Fruit fly (Drosophila melanogaster): ENCODE measurements around the gene Acbp5.

The Acbp5 gene

dm6 chr3L:8827133-8827867 is 39.0 kb upstream of the Acbp5 start, which contains the start of gene dally (continued):
- TF ChIP-seq CG6765 (GFP tag; optimal IDR thresholded peaks at IDR 0.05) (peak; percentile 8), ab (GFP tag; optimal IDR thresholded peaks at IDR 0.05) (no peak), CG17829 (tag; optimal IDR thresholded peaks at IDR 0.05) (peak; percentile 31), Vsx1 (GFP tag; optimal IDR thresholded peaks at IDR 0.05) (peak; percentile 5), CG1233 (GFP tag; optimal IDR thresholded peaks at IDR 0.05) (no peak), CG8281 (tag; optimal IDR thresholded peaks at IDR 0.05) (peak; percentile 31), CG16779 (GFP tag; IDR thresholded peaks at IDR 0.05) (0 out of 2 replicates have a peak, but pooled peaks have one; percentile 20), Dbx (GFP tag; IDR thresholded peaks at IDR 0.05) (0 out of 3 replicates have a peak, but pooled peaks have one; percentile 22), mirr (GFP tag; optimal IDR thresholded peaks at IDR 0.05) (peak; percentile 43), sd (tag; optimal IDR thresholded peaks at IDR 0.05) (peak; percentile 34), ham (GFP tag; IDR thresholded peaks at IDR 0.05) (no peak), CG34224 (GFP tag; IDR thresholded peaks at IDR 0.05; ENCODE audit: partially characterized antibody) (peak; percentile 61), CG10979 (tag; optimal IDR thresholded peaks at IDR 0.05) (peak; percentile 26), CG15696 (tag; optimal IDR thresholded peaks at IDR 0.05) (no peak), Camta (GFP tag; optimal IDR thresholded peaks at IDR 0.05) (no peak), CG31388 (GFP tag; optimal IDR thresholded peaks at IDR 0.05) (no peak), grau (tag; optimal IDR thresholded peaks at IDR 0.05) (peak; percentile 21), eyg (GFP tag; optimal IDR thresholded peaks at IDR 0.05) (no peak), CG4328 (GFP tag; optimal IDR thresholded peaks at IDR 0.05) (peak; percentile 15), CG3847 (GFP tag; IDR thresholded peaks at IDR 0.05) (no peak), unpg (GFP tag; optimal IDR thresholded peaks at IDR 0.05) (peak; percentile 23), CG2678 (tag; optimal IDR thresholded peaks at IDR 0.05) (peak; percentile 19), CG14014 (GFP tag; IDR thresholded peaks at IDR 0.05) (peak; percentile 35; the same call in 1 of the 2 replicates), cas (GFP tag; IDR thresholded peaks at IDR 0.05) (no peak), CG6791 (GFP tag; IDR thresholded peaks at IDR 0.05; ENCODE audit: partially characterized antibody) (no peak; the same call in 1 of the 3 replicates), CG7745 (tag; optimal IDR thresholded peaks at IDR 0.05) (no peak), Atf-2 (GFP tag; optimal IDR thresholded peaks at IDR 0.05) (no peak), CG4820 (GFP tag; optimal IDR thresholded peaks at IDR 0.05) (no peak), NC2β (GFP tag; optimal IDR thresholded peaks at IDR 0.05) (no peak), CG10654 (GFP tag; optimal IDR thresholded peaks at IDR 0.05) (no peak), CG2120 (GFP tag; optimal IDR thresholded peaks at IDR 0.05) (peak; percentile 14), peb (GFP tag; IDR thresholded peaks at IDR 0.05) (0 out of 2 replicates have a peak, but pooled peaks have one; percentile 26), HmgZ (tag; optimal IDR thresholded peaks at IDR 0.05) (peak; percentile 31), CG12659 (GFP tag; optimal IDR thresholded peaks at IDR 0.05) (peak; percentile 3), Abd-B (GFP tag; optimal IDR thresholded peaks at IDR 0.05) (no peak), Jarid2 (GFP tag; optimal IDR thresholded peaks at IDR 0.05) (peak; percentile 99), hb (GFP tag; IDR thresholded peaks at IDR 0.05; ENCODE audit: partially characterized antibody) (peak; percentile 47; the same call in 1 of the 3 replicates), tup (GFP tag; optimal IDR thresholded peaks at IDR 0.05) (no peak), dpn (GFP tag; optimal IDR thresholded peaks at IDR 0.05) (peak in 1 of 2 experiments; percentile 2), tin (GFP tag; optimal IDR thresholded peaks at IDR 0.05) (peak; percentile 13), grn (GFP tag; optimal IDR thresholded peaks at IDR 0.05) (peak; percentile 62), CG13287 (GFP tag; IDR thresholded peaks at IDR 0.05; ENCODE audit: partially characterized antibody) (peak; percentile 70), rib (GFP tag; IDR thresholded peaks at IDR 0.05) (peak; percentile 78; the same call in 1 of the 2 replicates), CG17912 (GFP tag; optimal IDR thresholded peaks at IDR 0.05) (peak; percentile 31), ATbp (GFP tag; optimal IDR thresholded peaks at IDR 0.05) (no peak), Myb (GFP tag; optimal IDR thresholded peaks at IDR 0.05) (no peak), tna (GFP tag; IDR thresholded peaks at IDR 0.05; ENCODE audit: partially characterized antibody) (peak; percentile 64; the same call in 1 of the 2 replicates), Lhr (GFP tag; optimal IDR thresholded peaks at IDR 0.05) (no peak)

Measured in whole organism, embryonic.